Worm (Caenorhabditis elegans) whole organism, mixed stage, embryonic: ENCODE data around the gene acs-5.

ENCODE experiments used
- blmp-1 ChIP-seq: fragments of 150-350 bp; optimal IDR thresholded peaks from 2 replicates; lab custom pipeline; 2014; ENCODE audit warnings: missing biosample characterization, missing genetic modification characterization
- ceh-83 ChIP-seq: fragments of 200-800 bp; sonication (Bioruptor generic); optimal IDR thresholded peaks from 2 replicates; lab custom pipeline; 2018; ENCODE audit warnings: mild to moderate bottlenecking, missing genetic modification characterization, missing compliant biosample characterization
- cnd-1 ChIP-seq: fragments of 200-800 bp; sonication (Bioruptor generic); optimal IDR thresholded peaks from 2 replicates; lab custom pipeline; 2018; ENCODE audit warnings: mild to moderate bottlenecking, missing genetic modification characterization, missing compliant biosample characterization
- drap-1 ChIP-seq: fragments of 200-800 bp; sonication (Bioruptor generic); optimal IDR thresholded peaks from 3 replicates; lab custom pipeline; 2018; ENCODE audit warnings: mild to moderate bottlenecking, missing genetic modification characterization, missing compliant biosample characterization
- lin-32 ChIP-seq: fragments of 200-800 bp; sonication (Bioruptor generic); optimal IDR thresholded peaks from 2 replicates; lab custom pipeline; 2018; ENCODE audit warnings: mild to moderate bottlenecking, missing genetic modification characterization, missing compliant biosample characterization
- lsy-2 ChIP-seq: fragments of 150-350 bp; optimal IDR thresholded peaks from 2 replicates; lab custom pipeline; 2014; ENCODE audit warnings: missing biosample characterization, missing genetic modification characterization
- mab-5 ChIP-seq: fragments of 150-350 bp; optimal IDR thresholded peaks from 2 replicates; lab custom pipeline; 2014; ENCODE audit warnings: missing biosample characterization, missing genetic modification characterization
- nhr-12 ChIP-seq: fragments of 150-350 bp; optimal IDR thresholded peaks from 2 replicates; lab custom pipeline; 2014; ENCODE audit warnings: missing biosample characterization, missing genetic modification characterization
- nhr-237 ChIP-seq: fragments of 150-350 bp; optimal IDR thresholded peaks from 2 replicates; lab custom pipeline; 2014; ENCODE audit warnings: missing biosample characterization, missing genetic modification characterization
- pha-4 ChIP-seq: fragments of 150-350 bp; optimal IDR thresholded peaks from 2 replicates; lab custom pipeline; 2018; ENCODE audit warnings: missing biosample characterization, missing genetic modification reagents, missing genetic modification characterization
- snpc-4 ChIP-seq: fragments of 150-350 bp; optimal IDR thresholded peaks from 2 replicates; lab custom pipeline; 2014; ENCODE audit warnings: missing biosample characterization, missing genetic modification characterization
- unc-39 ChIP-seq: fragments of 150-350 bp; optimal IDR thresholded peaks from 2 replicates; lab custom pipeline; 2014; ENCODE audit warnings: missing biosample characterization, missing genetic modification characterization
- zip-8 ChIP-seq: fragments of 150-350 bp; optimal IDR thresholded peaks from 2 replicates; lab custom pipeline; 2014; ENCODE audit warnings: missing biosample characterization, missing genetic modification characterization
- ztf-11 ChIP-seq: fragments of 150-350 bp; optimal IDR thresholded peaks from 2 replicates; lab custom pipeline; 2014; ENCODE audit warnings: missing biosample characterization, missing genetic modification characterization

- TF ChIP-seq cnd-1 (no peak), snpc-4 (no peak), drap-1 (GFP tag; lab: Kevin White, UChicago) (no peak), lin-32 (GFP tag; lab: Kevin White, UChicago) (no peak), ceh-83 (no peak), blmp-1 (tag; lab: Kevin White, UChicago) (no peak), nhr-237 (no peak), nhr-12 (tag; lab: Kevin White, UChicago) (no peak), unc-39 (tag; lab: Kevin White, UChicago) (no peak), mab-5 (tag; lab: Kevin White, UChicago) (no peak), lsy-2 (tag; lab: Kevin White, UChicago) (no peak), ztf-11 (tag; lab: Kevin White, UChicago) (no peak), zip-8 (tag; lab: Kevin White, UChicago) (no peak), pha-4 (no peak)
Measured at ce11 chrIII:13502513-13502912, 40.8 kb downstream of the acs-5 start, which contains the start of gene T28A8.8.
